Fruit fly (Drosophila melanogaster) whole organism, embryonic: Measurements from ENCODE around the gene Ptp36E.

Experiments
- CG15011 ChIP-seq: fragments of 200-800 bp; sonication (Bioruptor generic); optimal IDR thresholded peaks from 3 replicates; lab custom pipeline; 2018; ENCODE audit warnings: missing biosample characterization, mild to moderate bottlenecking, missing genetic modification characterization
- CG18764 ChIP-seq: fragments of 200-800 bp; sonication (Bioruptor generic); optimal IDR thresholded peaks from 3 replicates; lab custom pipeline; 2016; ENCODE audit warnings: missing biosample characterization, missing genetic modification characterization
- CG2678 ChIP-seq: fragments of 200-800 bp; sonication (Bioruptor generic); optimal IDR thresholded peaks from 3 replicates; lab custom pipeline; 2019; ENCODE audit warnings: missing biosample characterization, mild to moderate bottlenecking, missing genetic modification characterization, moderate library complexity
- CG30020 ChIP-seq: fragments of 200-800 bp; optimal IDR thresholded peaks from 2 replicates; lab custom pipeline; 2019; ENCODE audit warnings: missing biosample characterization, mild to moderate bottlenecking, missing genetic modification characterization, moderate library complexity
- CG34224 ChIP-seq: fragments of 200-800 bp; sonication (Bioruptor generic); IDR thresholded peaks from 3 replicates; pipeline ENCODE4 v1.3.6; 2022; ENCODE audit warnings: missing biosample characterization, missing genetic modification characterization; ENCODE audit not compliant: partially characterized antibody
- CG4282 ChIP-seq: fragments of 200-800 bp; sonication (Bioruptor generic); optimal IDR thresholded peaks from 2 replicates; lab custom pipeline; 2016; ENCODE audit warnings: missing biosample characterization, missing genetic modification characterization
- CG4328 ChIP-seq: fragments of 200-800 bp; sonication (Bioruptor generic); optimal IDR thresholded peaks from 3 replicates; lab custom pipeline; 2017; ENCODE audit warnings: missing biosample characterization, missing genetic modification reagents, missing genetic modification characterization
- CG4404 ChIP-seq: fragments of 200-800 bp; sonication (Bioruptor generic); IDR thresholded peaks from 2 replicates; pipeline ENCODE4 v1.3.6; 2022; ENCODE audit warnings: missing biosample characterization, missing genetic modification characterization
- CG6854 ChIP-seq: fragments of 200-800 bp; sonication (Bioruptor generic); optimal IDR thresholded peaks from 3 replicates; lab custom pipeline; 2017; ENCODE audit warnings: missing biosample characterization, mild to moderate bottlenecking, missing genetic modification characterization
- CG8290 ChIP-seq, 3 experiments: fragments of 200-800 bp; sonication (Bioruptor generic); optimal IDR thresholded peaks; 2 replicates each; lab custom pipeline; 2016 to 2019; ENCODE audit warnings: missing biosample characterization in 3 of 3, missing genetic modification characterization in 3 of 3, mild to moderate bottlenecking in 2 of 3, moderate library complexity in 1 of 3
- CG9727 ChIP-seq: fragments of 200-800 bp; sonication (Bioruptor generic); optimal IDR thresholded peaks from 3 replicates; lab custom pipeline; 2017; ENCODE audit warnings: missing biosample characterization, mild to moderate bottlenecking, missing genetic modification characterization
- Dref ChIP-seq: fragments of 200-800 bp; sonication (Bioruptor generic); IDR thresholded peaks from 2 replicates; pipeline ENCODE4 v1.3.6; 2022; ENCODE audit warnings: missing biosample characterization, missing genetic modification characterization
- Fer3 ChIP-seq: fragments of 200-800 bp; sonication (Bioruptor generic); optimal IDR thresholded peaks from 2 replicates; lab custom pipeline; 2018; ENCODE audit warnings: missing biosample characterization, mild to moderate bottlenecking, missing genetic modification characterization, moderate library complexity
- GATAe ChIP-seq: fragments of 200-800 bp; sonication (Bioruptor generic); conservative IDR thresholded peaks from 2 replicates; pipeline ENCODE4 v1.3.6; 2022; ENCODE audit warnings: missing biosample characterization, missing genetic modification characterization
- H15 ChIP-seq: fragments of 200-800 bp; sonication (Bioruptor generic); IDR thresholded peaks from 3 replicates; pipeline ENCODE4 v1.3.6; 2022; ENCODE audit warnings: missing biosample characterization, missing genetic modification characterization
- HHEX ChIP-seq: fragments of 200-800 bp; sonication (Bioruptor generic); optimal IDR thresholded peaks from 3 replicates; lab custom pipeline; 2017; ENCODE audit warnings: missing biosample characterization, mild to moderate bottlenecking, missing genetic modification characterization, missing genetic modification reagents
- Hr51 ChIP-seq, 2 experiments: fragments of 200-800 bp; sonication (Bioruptor generic); optimal IDR thresholded peaks; 2 replicates in 1 of 2; 3 replicates in 1 of 2; lab custom pipeline; 2016 to 2018; ENCODE audit warnings: missing biosample characterization in 2 of 2, missing genetic modification characterization in 2 of 2, mild to moderate bottlenecking in 1 of 2, moderate library complexity in 1 of 2
- Hsf ChIP-seq: fragments of 200-800 bp; sonication (Bioruptor generic); optimal IDR thresholded peaks from 3 replicates; lab custom pipeline; 2016; ENCODE audit warnings: missing biosample characterization, missing genetic modification characterization
- Lpt ChIP-seq: fragments of >200 bp; optimal IDR thresholded peaks from 2 replicates; lab custom pipeline; 2018; ENCODE audit warnings: missing biosample characterization, missing genetic modification characterization
- Nf-YB ChIP-seq: fragments of 200-800 bp; sonication (Bioruptor generic); optimal IDR thresholded peaks from 3 replicates; lab custom pipeline; 2019; ENCODE audit warnings: missing biosample characterization, mild to moderate bottlenecking, missing genetic modification characterization, moderate library complexity
- Poxn ChIP-seq: fragments of 200-800 bp; sonication (Bioruptor generic); IDR thresholded peaks from 2 replicates; pipeline ENCODE4 v1.3.6; 2022; ENCODE audit warnings: missing biosample characterization, missing genetic modification characterization
- Side ChIP-seq: fragments of 200-800 bp; sonication (Bioruptor generic); optimal IDR thresholded peaks from 2 replicates; lab custom pipeline; 2016; ENCODE audit warnings: missing biosample characterization, missing genetic modification characterization
- Spps ChIP-seq: fragments of 200-800 bp; sonication (Bioruptor generic); optimal IDR thresholded peaks from 2 replicates; lab custom pipeline; 2018; ENCODE audit warnings: missing biosample characterization, mild to moderate bottlenecking, missing genetic modification characterization
- ac ChIP-seq: fragments of 200-800 bp; sonication (Bioruptor generic); optimal IDR thresholded peaks from 3 replicates; lab custom pipeline; 2017; ENCODE audit warnings: missing biosample characterization, mild to moderate bottlenecking, missing genetic modification characterization
- amos ChIP-seq: fragments of 200-800 bp; sonication (Bioruptor generic); IDR thresholded peaks from 2 replicates; pipeline ENCODE4 v1.3.6; 2022; ENCODE audit warnings: missing biosample characterization, missing genetic modification characterization; ENCODE audit not compliant: partially characterized antibody
- ap ChIP-seq: fragments of 200-800 bp; sonication (Bioruptor generic); IDR thresholded peaks from 2 replicates; pipeline ENCODE4 v1.3.6; 2022; ENCODE audit warnings: missing biosample characterization, missing genetic modification characterization
- chinmo ChIP-seq: fragments of 200-800 bp; sonication (Bioruptor generic); IDR thresholded peaks from 4 replicates; pipeline ENCODE4 v1.3.6; 2022; ENCODE audit warnings: missing biosample characterization, missing genetic modification characterization; ENCODE audit not compliant: partially characterized antibody
- chm ChIP-seq: fragments of 200-800 bp; sonication (Bioruptor generic); IDR thresholded peaks from 2 replicates; pipeline ENCODE4 v1.3.6; 2022; ENCODE audit warnings: missing biosample characterization, missing genetic modification characterization
- croc ChIP-seq: fragments of 200-800 bp; sonication (Bioruptor generic); conservative IDR thresholded peaks from 3 replicates; pipeline ENCODE4 v1.3.6; 2022; ENCODE audit warnings: missing biosample characterization, missing genetic modification characterization
- ewg ChIP-seq: fragments of 200-800 bp; sonication (Bioruptor generic); optimal IDR thresholded peaks from 3 replicates; lab custom pipeline; 2017; ENCODE audit warnings: mild to moderate bottlenecking, missing biosample characterization, missing genetic modification reagents, missing genetic modification characterization
- fu2 ChIP-seq: fragments of 200-800 bp; sonication (Bioruptor generic); optimal IDR thresholded peaks from 2 replicates; lab custom pipeline; 2016; ENCODE audit warnings: missing biosample characterization, missing genetic modification characterization
- gce ChIP-seq: fragments of 200-800 bp; sonication (Bioruptor generic); IDR thresholded peaks from 3 replicates; pipeline ENCODE4 v1.3.6; 2022; ENCODE audit warnings: missing biosample characterization, missing genetic modification characterization
- gem ChIP-seq: fragments of 200-800 bp; sonication (Bioruptor generic); optimal IDR thresholded peaks from 2 replicates; lab custom pipeline; 2019; ENCODE audit warnings: missing biosample characterization, mild to moderate bottlenecking, missing genetic modification characterization, moderate library complexity
- hkb ChIP-seq, 2 experiments: fragments of 200-800 bp in 1 of 2; fragments of >200 bp in 1 of 2; sonication (Bioruptor generic) in 1 of 2; IDR thresholded peaks in 1 of 2; optimal IDR thresholded peaks in 1 of 2; 2 replicates each; pipeline versions ENCODE4 v1.3.6 to Lab custom; 2017 to 2022; ENCODE audit warnings: missing biosample characterization in 1 of 2, missing genetic modification characterization in 1 of 2
- jumu ChIP-seq: fragments of 200-800 bp; sonication (Bioruptor generic); optimal IDR thresholded peaks from 3 replicates; lab custom pipeline; 2016; ENCODE audit warnings: missing biosample characterization, missing genetic modification characterization
- ken ChIP-seq: fragments of 200-800 bp; sonication (Bioruptor generic); IDR thresholded peaks from 3 replicates; pipeline ENCODE4 v1.3.6; 2022; ENCODE audit warnings: missing biosample characterization, missing genetic modification characterization
- knrl ChIP-seq: fragments of 200-800 bp; sonication (Bioruptor generic); IDR thresholded peaks from 3 replicates; pipeline ENCODE4 v1.3.6; 2022; ENCODE audit warnings: missing biosample characterization, missing genetic modification characterization; ENCODE audit not compliant: partially characterized antibody
- schlank ChIP-seq: fragments of 200-800 bp; sonication (Bioruptor generic); optimal IDR thresholded peaks from 2 replicates; lab custom pipeline; 2018; ENCODE audit warnings: missing biosample characterization, mild to moderate bottlenecking, missing genetic modification characterization
- seq ChIP-seq: fragments of 200-800 bp; sonication (Bioruptor generic); IDR thresholded peaks from 2 replicates; pipeline ENCODE4 v1.3.6; 2022; ENCODE audit warnings: missing biosample characterization, missing genetic modification characterization
- sim ChIP-seq: fragments of 200-800 bp; sonication (Bioruptor generic); IDR thresholded peaks from 2 replicates; pipeline ENCODE4 v1.3.6; 2022; ENCODE audit warnings: missing biosample characterization, missing genetic modification characterization
- sima ChIP-seq: fragments of 200-800 bp; sonication (Bioruptor generic); optimal IDR thresholded peaks from 2 replicates; lab custom pipeline; 2016; ENCODE audit warnings: missing biosample characterization, missing genetic modification characterization
- ssp ChIP-seq: fragments of 200-800 bp; sonication (Bioruptor generic); IDR thresholded peaks from 2 replicates; pipeline ENCODE4 v1.3.6; 2022; ENCODE audit warnings: missing biosample characterization, missing genetic modification characterization
- tll ChIP-seq, 2 experiments: fragments of 200-800 bp in 1 of 2; fragments of >200 bp in 1 of 2; sonication (Bioruptor generic) in 1 of 2; optimal IDR thresholded peaks; 2 replicates each; lab custom pipeline; 2017 to 2019; ENCODE audit warnings: missing biosample characterization in 2 of 2, missing genetic modification characterization in 2 of 2, mild to moderate bottlenecking in 1 of 2, moderate library complexity in 1 of 2
- toy ChIP-seq: fragments of 200-800 bp; sonication (Bioruptor generic); IDR thresholded peaks from 2 replicates; pipeline ENCODE4 v1.3.6; 2022; ENCODE audit warnings: missing biosample characterization, missing genetic modification characterization
- vfl ChIP-seq: fragments of 200-800 bp; sonication (Bioruptor generic); optimal IDR thresholded peaks from 2 replicates; lab custom pipeline; 2016; ENCODE audit warnings: missing biosample characterization, missing genetic modification characterization
- vvl ChIP-seq: fragments of 200-800 bp; sonication (Bioruptor generic); IDR thresholded peaks from 2 replicates; pipeline ENCODE4 v1.3.6; 2022; ENCODE audit warnings: missing biosample characterization, missing genetic modification characterization
- z ChIP-seq: fragments of 200-800 bp; sonication (Bioruptor generic); IDR thresholded peaks from 3 replicates; pipeline ENCODE4 v1.3.6; 2022; ENCODE audit warnings: missing biosample characterization, missing genetic modification characterization
- zen2 ChIP-seq: fragments of 200-800 bp; sonication (Bioruptor generic); IDR thresholded peaks from 3 replicates; pipeline ENCODE4 v1.3.6; 2022; ENCODE audit warnings: missing biosample characterization, missing genetic modification characterization; ENCODE audit not compliant: partially characterized antibody
- zfh1 ChIP-seq: fragments of 200-800 bp; sonication (Bioruptor generic); IDR thresholded peaks from 3 replicates; pipeline ENCODE4 v1.3.6; 2022; ENCODE audit warnings: missing biosample characterization, missing genetic modification characterization

Ptp36E gene

DNA sequence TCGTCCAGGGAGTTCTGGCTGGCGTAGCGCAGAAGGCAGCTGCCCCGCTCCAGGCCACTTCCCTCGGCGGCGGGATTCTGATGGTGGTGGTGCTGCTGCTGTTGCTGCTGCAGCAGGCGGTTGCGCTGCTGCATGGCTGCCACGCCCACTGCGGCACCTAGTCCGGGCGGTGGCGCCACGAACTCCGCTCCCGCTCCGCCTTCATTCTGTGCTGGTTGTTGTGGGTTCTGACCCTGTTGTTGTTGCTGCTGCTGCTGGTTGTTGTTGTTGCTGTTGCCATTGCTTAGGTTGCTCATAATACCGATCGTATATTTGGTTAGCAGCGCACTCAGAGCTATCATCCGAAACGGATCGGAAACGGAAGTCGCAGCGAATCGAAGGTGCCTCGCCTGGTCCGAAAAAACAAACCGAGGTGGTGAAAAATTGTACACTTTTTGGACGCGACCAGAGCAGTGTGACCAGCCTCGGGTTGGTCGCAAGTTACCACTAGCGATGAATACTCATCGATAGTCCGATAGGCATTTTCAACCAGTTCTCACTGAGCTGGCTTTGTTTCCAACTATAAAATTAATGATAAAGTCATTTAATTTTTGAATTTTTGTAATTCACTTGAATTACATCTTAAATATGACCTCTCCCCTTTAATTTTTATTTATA, 47.1 kb downstream of the Ptp36E start, which contains the start of gene kel (continued):
- TF ChIP-seq CG6854 (GFP tag; lab: Kevin White, UChicago) (peak; percentile 50), CG18764 (GFP tag; lab: Kevin White, UChicago) (no peak), ken (GFP tag; lab: Robert Waterston, UW) (no peak), ac (GFP tag; lab: Kevin White, UChicago) (peak; percentile 24), fu2 (no peak), sim (GFP tag; lab: Robert Waterston, UW) (0 out of 2 replicates have a peak, but pooled peaks have one; percentile 13), ap (GFP tag; lab: Robert Waterston, UW) (no peak), HHEX (peak; percentile 59), Spps (tag; lab: Kevin White, UChicago) (no peak), z (GFP tag; lab: Robert Waterston, UW) (no peak), croc (no peak), CG34224 (GFP tag; lab: Robert Waterston, UW) (peak; percentile 63; the same call in 1 of the 3 replicates), knrl (GFP tag; lab: Robert Waterston, UW) (peak; percentile 76), CG15011 (GFP tag; lab: Kevin White, UChicago) (no peak), ssp (peak; percentile 91), CG9727 (peak; percentile 61), gem (peak; percentile 56), zen2 (peak; percentile 49; the same call in 2 of the 3 replicates), amos (peak; percentile 68), tll (GFP tag; optimal IDR thresholded peaks at IDR 0.05; lab: Kevin White, UChicago) (no peak), CG4328 (peak; percentile 46), Poxn (GFP tag; lab: Robert Waterston, UW) (no peak), ewg (GFP tag; lab: Kevin White, UChicago) (no peak), CG4282 (GFP tag; lab: Kevin White, UChicago) (no peak), hkb (optimal IDR thresholded peaks at IDR 0.05; lab: Kevin White, UChicago) (no peak), hkb (GFP tag; IDR thresholded peaks at IDR 0.05; lab: Robert Waterston, UW) (peak; percentile 66), seq (GFP tag; lab: Robert Waterston, UW) (peak; percentile 52), Fer3 (tag; lab: Kevin White, UChicago) (peak; percentile 49), schlank (tag; lab: Kevin White, UChicago) (peak; percentile 66), vvl (GFP tag; lab: Robert Waterston, UW) (peak; percentile 67), vfl (GFP tag; lab: Kevin White, UChicago) (peak; percentile 6), gce (GFP tag; lab: Robert Waterston, UW) (no peak), jumu (peak; percentile 19), Dref (GFP tag; lab: Robert Waterston, UW) (peak; percentile 90), Nf-YB (GFP tag; lab: Kevin White, UChicago) (no peak), GATAe (GFP tag; lab: Robert Waterston, UW) (no peak), chm (peak; percentile 73), toy (GFP tag; lab: Robert Waterston, UW) (no peak), CG30020 (peak; percentile 84), sima (GFP tag; lab: Kevin White, UChicago) (no peak), H15 (no peak), Side (GFP tag; lab: Kevin White, UChicago) (peak; percentile 19), CG2678 (tag; lab: Kevin White, UChicago) (peak; percentile 31), Hr51 (GFP tag; optimal IDR thresholded peaks at IDR 0.05; lab: Kevin White, UChicago) (no peak), chinmo (GFP tag; lab: Robert Waterston, UW) (peak; percentile 65; the same call in 1 of the 4 replicates), CG8290 (GFP tag; optimal IDR thresholded peaks at IDR 0.05; lab: Kevin White, UChicago) (peak; percentile 13), CG8290 (tag; optimal IDR thresholded peaks at IDR 0.05; lab: Kevin White, UChicago) (peak; percentile 21 to 82), Lpt (GFP tag; lab: Kevin White, UChicago) (no peak), Hsf (GFP tag; lab: Kevin White, UChicago) (peak; percentile 47), zfh1 (peak; percentile 63), CG4404 (GFP tag; lab: Robert Waterston, UW) (no peak)
